Worm (Caenorhabditis elegans): ENCODE measurements around the gene cat-4.

The cat-4 gene

ce11 chrV:10536808-10537207 is 27.9 kb upstream of the cat-4 start:
- peak; percentile 56; the same call in 1 of the 2 replicates for TF ChIP-seq hsf-1 (GFP tag; IDR thresholded peaks at IDR 0.05)
- TF ChIP-seq egl-44 (GFP tag; IDR thresholded peaks at IDR 0.05), result no peak
- TF ChIP-seq B0336.3 (GFP tag; IDR thresholded peaks at IDR 0.05), result peak; percentile 42; the same call in 1 of the 2 replicates
- 0 out of 2 replicates have a peak, but pooled peaks have one; percentile 40 for TF ChIP-seq F33H1.4 (GFP tag; IDR thresholded peaks at IDR 0.05)
- TF ChIP-seq tbx-9 (tag; optimal IDR thresholded peaks at IDR 0.05; ENCODE audit: borderline replicate concordance), result no peak
- peak; percentile 82 for TF ChIP-seq mcd-1 (GFP tag; IDR thresholded peaks at IDR 0.05)
- TF ChIP-seq lir-1 (GFP tag; conservative IDR thresholded peaks at IDR 0.05), result no peak
- TF ChIP-seq ztf-18 (tag; optimal IDR thresholded peaks at IDR 0.05), result peak; percentile 97
- TF ChIP-seq F55B11.4 (tag; optimal IDR thresholded peaks at IDR 0.05; ENCODE audit: borderline replicate concordance, insufficient read depth), result no peak
- TF ChIP-seq madf-3 (GFP tag; IDR thresholded peaks at IDR 0.05), result no peak
- no peak for TF ChIP-seq nhr-90 (tag; optimal IDR thresholded peaks at IDR 0.05)
- TF ChIP-seq gei-17 (GFP tag; optimal IDR thresholded peaks at IDR 0.05), result no peak
- no peak for TF ChIP-seq T26A5.8 (tag; optimal IDR thresholded peaks at IDR 0.05)
- TF ChIP-seq hlh-12 (tag; optimal IDR thresholded peaks at IDR 0.05), result no peak
- TF ChIP-seq hmg-20 (GFP tag; IDR thresholded peaks at IDR 0.05), result peak; percentile 86; the same call in 1 of the 2 replicates
- no peak for TF ChIP-seq attf-6 (GFP tag; IDR thresholded peaks at IDR 0.05)
- 0 out of 2 replicates have a peak, but pooled peaks have one; percentile 62 for TF ChIP-seq ceh-100 (GFP tag; IDR thresholded peaks at IDR 0.05)
- no peak for TF ChIP-seq him-1 (tag; optimal IDR thresholded peaks at IDR 0.05)
- peak; percentile 54 for TF ChIP-seq hmg-1.2 (GFP tag; IDR thresholded peaks at IDR 0.05)
- TF ChIP-seq ztf-22 (GFP tag; optimal IDR thresholded peaks at IDR 0.05), result peak; percentile 3
- TF ChIP-seq bed-2 (GFP tag; IDR thresholded peaks at IDR 0.05), result no peak
- no peak for TF ChIP-seq B0019.2 (GFP tag; conservative IDR thresholded peaks at IDR 0.05)
- no peak for TF ChIP-seq snpc-1.3 (tag; optimal IDR thresholded peaks at IDR 0.05; ENCODE audit: insufficient read depth)
- TF ChIP-seq tbp1 (GFP tag; optimal IDR thresholded peaks at IDR 0.05), result peak; percentile 54
- TF ChIP-seq ceh-91 (GFP tag; IDR thresholded peaks at IDR 0.05), result no peak
- no peak for TF ChIP-seq egrh-3 (GFP tag; IDR thresholded peaks at IDR 0.05)
- peak; percentile 49 for TF ChIP-seq ztf-26 (tag; optimal IDR thresholded peaks at IDR 0.05)
- TF ChIP-seq xnd-1 (tag; optimal IDR thresholded peaks at IDR 0.05), result no peak
- TF ChIP-seq ztf-6 (GFP tag; IDR thresholded peaks at IDR 0.05), result 0 out of 2 replicates have a peak, but pooled peaks have one; percentile 45
- no peak for TF ChIP-seq ceh-58 (GFP tag; IDR thresholded peaks at IDR 0.05)
- peak; percentile 71 for TF ChIP-seq K11D2.4 (GFP tag; IDR thresholded peaks at IDR 0.05)
- no peak for TF ChIP-seq akir-1 (GFP tag; optimal IDR thresholded peaks at IDR 0.05)
- TF ChIP-seq F23B12.7 (tag; optimal IDR thresholded peaks at IDR 0.05; ENCODE audit: insufficient read depth), result peak; percentile 51
- TF ChIP-seq atf-7 (tag; optimal IDR thresholded peaks at IDR 0.05), result peak; percentile 61
- TF ChIP-seq Y53G8AR.9 (GFP tag; conservative IDR thresholded peaks at IDR 0.05), result peak; percentile 81
- no peak for TF ChIP-seq F22D6.2 (tag; optimal IDR thresholded peaks at IDR 0.05)
- no peak for TF ChIP-seq nfya-2 (GFP tag; IDR thresholded peaks at IDR 0.05)
- TF ChIP-seq hlh-26 (GFP tag; conservative IDR thresholded peaks at IDR 0.05), result no peak
- TF ChIP-seq zim-3 (tag; optimal IDR thresholded peaks at IDR 0.05), result no peak
- TF ChIP-seq cebp-1 (GFP tag; IDR thresholded peaks at IDR 0.05), result 0 out of 2 replicates have a peak, but pooled peaks have one; percentile 46
- TF ChIP-seq cebp-1 (tag; optimal IDR thresholded peaks at IDR 0.05), result peak; percentile 90
- TF ChIP-seq ztf-25 (GFP tag; IDR thresholded peaks at IDR 0.05), result no peak
- no peak for TF ChIP-seq F49E8.2 (tag; optimal IDR thresholded peaks at IDR 0.05; ENCODE audit: insufficient read depth)
- peak; percentile 75 for TF ChIP-seq nhr-80 (tag; optimal IDR thresholded peaks at IDR 0.05)
- TF ChIP-seq dox-1 (GFP tag; IDR thresholded peaks at IDR 0.05), result peak; percentile 86
- TF ChIP-seq rpc-1 (optimal IDR thresholded peaks at IDR 0.05), result no peak
- no peak for TF ChIP-seq rpc-1 (tag; optimal IDR thresholded peaks at IDR 0.05)
- no peak for TF ChIP-seq sea-2 (GFP tag; IDR thresholded peaks at IDR 0.05)
- TF ChIP-seq nfyb-1 (GFP tag; IDR thresholded peaks at IDR 0.05), result peak; percentile 82
- TF ChIP-seq dpl-1 (GFP tag; optimal IDR thresholded peaks at IDR 0.05), result peak; percentile 69

All from whole organism, young adult.